Worm (Caenorhabditis elegans): Measurements from ENCODE around the gene Y71H2AM.6.
A peak's percentile ranks its signal among the peaks of the same experiment; 100 is the strongest.

Y71H2AM.6 gene

DNA sequence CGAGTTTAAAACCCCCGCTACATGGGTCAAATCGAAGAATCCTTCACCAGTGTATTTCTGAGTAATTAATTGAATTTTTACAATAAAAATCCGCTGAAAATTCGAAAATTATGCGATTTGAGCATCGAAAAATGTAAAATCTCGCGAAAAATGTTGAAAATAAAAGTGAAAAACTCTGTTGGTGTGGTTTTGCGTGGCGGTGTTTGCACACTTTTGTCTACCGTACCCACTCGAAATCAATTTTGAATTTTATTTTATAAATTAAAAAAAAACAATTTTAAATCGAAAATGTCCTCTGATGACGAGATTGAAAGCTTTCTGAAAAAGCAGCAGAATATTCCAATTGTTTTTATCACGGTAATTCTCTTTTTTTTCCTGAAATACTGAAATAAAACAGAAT, at the start of gene Y71H2AM.6:
Y71H2AM.6 (plus strand) TSS at position 264 of the 400 bp plus-strand sequence.
- no peak for TF ChIP-seq dao-5 (tag; optimal IDR thresholded peaks at IDR 0.05)
- TF ChIP-seq W03F9.2 (tag; optimal IDR thresholded peaks at IDR 0.05) = peak; percentile 61

ce11 chrIII:2733606-2734183, 47.2 kb upstream of the Y71H2AM.6 start, which contains the start of gene Y71H2AM.12:
TSS of gene Y71H2AM.12 (minus strand) at chrIII:2734091.
- TF ChIP-seq dao-5 (tag; optimal IDR thresholded peaks at IDR 0.05) (no peak), him-1 (tag; optimal IDR thresholded peaks at IDR 0.05) (no peak), W03F9.2 (tag; optimal IDR thresholded peaks at IDR 0.05) (no peak)

DNA sequence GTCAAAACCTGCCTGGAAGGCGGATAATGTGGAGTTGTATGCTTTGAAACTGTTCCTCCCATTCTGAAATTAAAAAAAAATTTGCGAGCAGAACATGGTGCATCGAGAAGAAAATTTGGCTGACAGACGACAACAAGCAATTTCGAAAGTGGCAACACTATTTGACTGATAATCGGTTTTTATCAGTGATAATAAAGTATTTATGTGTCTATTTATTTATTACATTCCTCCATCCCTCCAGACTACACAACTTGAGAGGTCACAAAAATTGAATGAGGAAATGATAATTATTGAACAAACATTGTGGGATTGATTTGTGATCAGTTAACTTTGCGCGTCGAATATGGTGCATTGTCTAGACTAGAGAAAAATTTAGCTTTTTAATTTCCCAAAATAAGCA, 41.4 kb upstream of the Y71H2AM.6 start, which contains the start of gene cest-25:
cest-25 (minus strand) TSS at position 63 of the 400 bp plus-strand sequence.
- TF ChIP-seq dao-5 (tag; optimal IDR thresholded peaks at IDR 0.05) (no peak), W03F9.2 (tag; optimal IDR thresholded peaks at IDR 0.05) (no peak), him-1 (tag; optimal IDR thresholded peaks at IDR 0.05) (no peak)

- TF ChIP-seq him-1 (tag; optimal IDR thresholded peaks at IDR 0.05) = no peak
- TF ChIP-seq W03F9.2 (tag; optimal IDR thresholded peaks at IDR 0.05) = no peak
- TF ChIP-seq dao-5 (tag; optimal IDR thresholded peaks at IDR 0.05) = no peak
Observed at ce11 chrIII:2746553-2746952, 34.3 kb upstream of the Y71H2AM.6 start, which contains the start of gene Y71H2AM.14. TSS of gene Y71H2AM.14 (minus strand) at chrIII:2746653.

DNA sequence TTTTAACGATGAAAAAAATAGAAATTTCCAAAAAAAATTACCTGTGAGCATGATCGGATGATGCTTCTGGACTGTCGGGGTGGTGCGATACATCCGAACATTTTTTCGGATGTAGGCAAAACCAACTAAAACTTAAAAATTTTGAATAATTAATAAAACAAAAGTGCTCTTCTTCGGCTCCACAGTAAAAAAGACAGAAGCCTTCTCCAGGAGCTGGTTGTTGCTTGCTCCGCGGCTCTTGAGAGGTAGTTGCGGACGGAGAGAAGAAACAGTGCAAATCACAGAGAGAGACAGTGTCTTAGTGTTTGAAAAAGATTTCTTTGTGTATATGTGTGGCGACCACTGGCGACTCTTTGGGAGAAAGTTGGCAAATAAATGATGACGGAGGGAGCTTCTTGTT, 24.6 kb upstream of the Y71H2AM.6 start, which contains the start of gene gldi-9:
gldi-9 (minus strand) TSS at position 101 of the 400 bp plus-strand sequence.
- TF ChIP-seq dao-5 (tag; optimal IDR thresholded peaks at IDR 0.05) (no peak), W03F9.2 (tag; optimal IDR thresholded peaks at IDR 0.05) (no peak), him-1 (tag; optimal IDR thresholded peaks at IDR 0.05) (no peak)

ce11 chrIII:2757478-2757877, 23.4 kb upstream of the Y71H2AM.6 start:
- no peak for TF ChIP-seq W03F9.2 (tag; optimal IDR thresholded peaks at IDR 0.05)
- no peak for TF ChIP-seq dao-5 (tag; optimal IDR thresholded peaks at IDR 0.05)
- no peak for TF ChIP-seq him-1 (tag; optimal IDR thresholded peaks at IDR 0.05)

ce11 chrIII:2758092-2758491, 22.8 kb upstream of the Y71H2AM.6 start:
- TF ChIP-seq W03F9.2 (tag; optimal IDR thresholded peaks at IDR 0.05) (no peak), him-1 (tag; optimal IDR thresholded peaks at IDR 0.05) (no peak), dao-5 (tag; optimal IDR thresholded peaks at IDR 0.05) (no peak)

DNA sequence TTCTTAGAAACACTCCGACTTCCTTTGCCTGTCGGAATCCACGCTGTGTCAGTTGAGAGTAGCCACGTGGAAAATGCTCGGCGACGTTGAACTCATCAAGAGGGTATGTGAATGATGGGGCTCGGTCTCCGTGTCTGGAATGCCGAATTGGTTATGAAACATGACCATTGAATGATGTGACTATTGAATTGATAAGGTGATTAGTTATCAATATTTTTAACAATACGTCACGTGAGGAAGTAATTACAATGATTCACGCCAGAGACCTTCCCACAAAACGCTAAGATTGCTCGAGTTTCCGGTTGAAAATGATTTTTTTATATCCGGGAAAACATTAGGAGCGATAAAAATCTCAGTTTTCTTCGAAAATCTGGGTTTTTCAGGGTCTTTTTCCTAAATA, 21.5 kb upstream of the Y71H2AM.6 start:
- TF ChIP-seq dao-5 (tag; optimal IDR thresholded peaks at IDR 0.05) = no peak
- no peak for TF ChIP-seq W03F9.2 (tag; optimal IDR thresholded peaks at IDR 0.05)
- no peak for TF ChIP-seq him-1 (tag; optimal IDR thresholded peaks at IDR 0.05)

ce11 chrIII:2760726-2761125, 20.1 kb upstream of the Y71H2AM.6 start, which contains the start of gene pho-9:
TSS of gene pho-9 (minus strand) at chrIII:2760816.
- TF ChIP-seq W03F9.2 (tag; optimal IDR thresholded peaks at IDR 0.05) = no peak
- no peak for TF ChIP-seq him-1 (tag; optimal IDR thresholded peaks at IDR 0.05)
- TF ChIP-seq dao-5 (tag; optimal IDR thresholded peaks at IDR 0.05) = no peak

DNA sequence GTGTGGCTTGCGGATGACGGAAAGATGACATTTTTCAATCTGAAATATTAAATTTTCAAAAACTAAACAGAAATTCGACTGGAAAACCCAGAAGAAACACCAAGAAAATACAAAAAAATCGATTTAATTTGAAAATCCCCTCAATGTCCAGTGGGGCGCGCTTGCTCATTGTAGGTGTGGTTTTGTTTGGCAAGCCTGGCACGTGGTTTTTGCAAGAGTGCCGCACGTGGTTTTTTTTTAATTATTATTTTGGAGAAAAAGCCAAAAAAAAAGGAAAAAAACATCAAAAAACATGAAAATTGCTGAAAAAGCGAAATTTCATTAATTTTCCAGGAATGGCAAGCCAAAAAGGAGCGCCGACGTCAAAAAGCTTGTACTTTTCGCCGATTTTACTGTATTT, 12.2 kb upstream of the Y71H2AM.6 start, which contains the start of gene swsn-3:
swsn-3 (minus strand) TSS at position 45 of the 400 bp plus-strand sequence.
- peak; percentile 85 for TF ChIP-seq W03F9.2 (tag; optimal IDR thresholded peaks at IDR 0.05)
- TF ChIP-seq him-1 (tag; optimal IDR thresholded peaks at IDR 0.05) = peak; percentile 13
- TF ChIP-seq dao-5 (tag; optimal IDR thresholded peaks at IDR 0.05) = peak; percentile 9

ce11 chrIII:2769078-2769477, 11.8 kb upstream of the Y71H2AM.6 start:
- TF ChIP-seq W03F9.2 (tag; optimal IDR thresholded peaks at IDR 0.05) (no peak), him-1 (tag; optimal IDR thresholded peaks at IDR 0.05) (no peak), dao-5 (tag; optimal IDR thresholded peaks at IDR 0.05) (no peak)

- TF ChIP-seq him-1 (tag; optimal IDR thresholded peaks at IDR 0.05) (no peak), W03F9.2 (tag; optimal IDR thresholded peaks at IDR 0.05) (no peak), dao-5 (tag; optimal IDR thresholded peaks at IDR 0.05) (no peak)
Observed at ce11 chrIII:2770752-2771151, 10.1 kb upstream of the Y71H2AM.6 start.

DNA sequence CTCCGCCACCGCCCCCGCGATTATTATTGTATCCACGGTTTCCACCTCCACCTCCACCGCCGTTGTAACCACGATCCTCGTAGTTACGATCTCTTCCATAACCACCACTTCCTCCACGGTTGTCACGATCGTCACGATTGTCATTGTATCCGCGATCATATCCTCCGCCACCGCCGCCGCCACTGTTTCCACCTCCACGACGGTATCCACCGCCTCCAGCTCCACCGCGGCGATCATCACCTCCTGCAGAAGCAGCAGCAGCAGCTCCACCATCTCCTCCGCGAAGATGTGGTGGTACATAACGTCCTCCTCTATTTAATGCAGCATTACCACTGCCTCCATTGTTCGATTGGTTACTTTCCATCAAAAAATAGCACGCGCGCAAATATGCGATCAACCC, 2.2 kb upstream of the Y71H2AM.6 start, which contains the start of gene laf-1:
laf-1 (minus strand) TSS at position 399 of the 400 bp plus-strand sequence.
- no peak for TF ChIP-seq him-1 (tag; optimal IDR thresholded peaks at IDR 0.05)
- no peak for TF ChIP-seq W03F9.2 (tag; optimal IDR thresholded peaks at IDR 0.05)
- TF ChIP-seq dao-5 (tag; optimal IDR thresholded peaks at IDR 0.05) = no peak

DNA sequence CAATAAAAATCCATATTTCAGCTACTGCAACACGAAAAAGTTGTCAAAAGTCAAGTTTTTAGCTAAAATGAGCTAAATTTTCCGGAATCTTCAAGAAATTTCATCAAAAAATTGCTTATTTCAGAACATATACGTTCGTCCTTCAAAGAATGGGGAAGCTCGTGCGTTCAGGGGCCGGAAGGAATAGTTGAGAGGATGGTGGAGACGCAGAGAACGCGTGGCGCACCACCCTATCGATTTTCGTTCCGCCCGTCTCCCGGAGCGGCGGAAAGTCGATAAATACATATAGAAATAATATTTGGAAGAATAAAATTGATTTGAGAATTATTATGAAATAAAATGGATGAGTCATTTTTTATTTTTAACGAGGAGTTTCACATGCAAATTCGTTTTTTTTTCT, 573 bp upstream of the Y71H2AM.6 start:
- TF ChIP-seq W03F9.2 (tag; optimal IDR thresholded peaks at IDR 0.05) (no peak), him-1 (tag; optimal IDR thresholded peaks at IDR 0.05) (no peak), dao-5 (tag; optimal IDR thresholded peaks at IDR 0.05) (no peak)

DNA sequence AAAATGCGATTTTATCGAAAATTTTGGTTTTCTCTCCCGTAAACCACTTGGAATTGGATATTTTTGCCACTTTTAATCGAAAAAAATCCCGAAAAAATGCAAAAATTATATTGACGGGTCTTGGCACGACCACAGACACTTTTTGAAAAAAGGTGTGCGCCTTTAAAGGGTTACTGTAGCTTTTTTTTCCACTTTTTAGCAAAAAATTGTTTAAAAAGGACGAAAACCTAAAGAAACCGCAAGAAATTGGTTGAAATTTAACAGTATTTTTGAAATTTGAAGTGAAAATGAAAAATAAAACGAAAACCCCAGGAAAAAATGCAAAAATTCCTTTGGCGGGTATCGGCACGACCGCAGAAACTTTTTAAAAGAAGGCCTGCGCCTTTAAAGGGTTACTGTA, 977 bp downstream of the Y71H2AM.6 start:
- TF ChIP-seq dao-5 (tag; optimal IDR thresholded peaks at IDR 0.05) (no peak), him-1 (tag; optimal IDR thresholded peaks at IDR 0.05) (no peak), W03F9.2 (tag; optimal IDR thresholded peaks at IDR 0.05) (no peak)
